Worm (Caenorhabditis elegans) whole organism, dauer: ENCODE data around the gene pxd-1.

Experiments
- unc-62 ChIP-seq: sonication (generic microtip); optimal IDR thresholded peaks from 2 replicates; lab custom pipeline; 2017; ENCODE audit warnings: missing biosample characterization, missing genetic modification reagents, missing genetic modification characterization

Gene pxd-1

ce11 chrIII:4005446-4006192 is at the start of gene pxd-1:
TSS of gene pxd-1 (plus strand) at chrIII:4006142.
- TF ChIP-seq unc-62 (GFP tag; lab: Kevin White, UChicago): no peak

- TF ChIP-seq unc-62 (GFP tag; lab: Kevin White, UChicago): no peak
Observed at ce11 chrIII:3956293-3956692, 49.6 kb upstream of the pxd-1 start, which contains the start of gene F37A8.5. TSS of gene F37A8.5 (plus strand) at chrIII:3956624.

ce11 chrIII:3957119-3957739 is 48.7 kb upstream of the pxd-1 start:
- TF ChIP-seq unc-62 (GFP tag; lab: Kevin White, UChicago): no peak

- TF ChIP-seq unc-62 (GFP tag; lab: Kevin White, UChicago): no peak
Observed at ce11 chrIII:3957850-3958249, 48.1 kb upstream of the pxd-1 start.

ce11 chrIII:3959206-3959605 is 46.7 kb upstream of the pxd-1 start:
- TF ChIP-seq unc-62 (GFP tag; lab: Kevin White, UChicago): no peak

- TF ChIP-seq unc-62 (GFP tag; lab: Kevin White, UChicago): no peak
Observed at ce11 chrIII:3959987-3960386, 46.0 kb upstream of the pxd-1 start, which contains the start of gene R10E9.3. TSS of gene R10E9.3 (plus strand) at chrIII:3960221.

ce11 chrIII:3964237-3964636 is 41.7 kb upstream of the pxd-1 start, which contains the start of gene R10E9.2:
TSS of gene R10E9.2 (minus strand) at chrIII:3964337.
- TF ChIP-seq unc-62 (GFP tag; lab: Kevin White, UChicago): no peak

ce11 chrIII:3966143-3966542 is 39.8 kb upstream of the pxd-1 start:
- TF ChIP-seq unc-62 (GFP tag; lab: Kevin White, UChicago): no peak

ce11 chrIII:3969133-3969532 is 36.8 kb upstream of the pxd-1 start:
- no peak for TF ChIP-seq unc-62 (GFP tag; lab: Kevin White, UChicago)

- no peak for TF ChIP-seq unc-62 (GFP tag; lab: Kevin White, UChicago)
Observed at ce11 chrIII:3970395-3970794, 35.5 kb upstream of the pxd-1 start.

ce11 chrIII:3972687-3973086 is 33.3 kb upstream of the pxd-1 start, which contains the start of gene R10E9.4:
TSS of gene R10E9.4 (minus strand) at chrIII:3972787.
- TF ChIP-seq unc-62 (GFP tag; lab: Kevin White, UChicago): no peak

ce11 chrIII:3974503-3974902 is 31.4 kb upstream of the pxd-1 start:
- TF ChIP-seq unc-62 (GFP tag; lab: Kevin White, UChicago): no peak

ce11 chrIII:3975008-3975407 is 30.9 kb upstream of the pxd-1 start:
- TF ChIP-seq unc-62 (GFP tag; lab: Kevin White, UChicago): no peak

ce11 chrIII:3976291-3976690 is 29.7 kb upstream of the pxd-1 start, which contains the start of gene msi-1:
TSS of gene msi-1 (minus strand) at chrIII:3976391.
- TF ChIP-seq unc-62 (GFP tag; lab: Kevin White, UChicago): no peak

ce11 chrIII:3976992-3977391 is 28.9 kb upstream of the pxd-1 start:
- TF ChIP-seq unc-62 (GFP tag; lab: Kevin White, UChicago): no peak

- no peak for TF ChIP-seq unc-62 (GFP tag; lab: Kevin White, UChicago)
Observed at ce11 chrIII:3978438-3978837, 27.5 kb upstream of the pxd-1 start.
